Fruit fly (Drosophila melanogaster): ENCODE results near the gene Vps45.

The Vps45 gene

DNA sequence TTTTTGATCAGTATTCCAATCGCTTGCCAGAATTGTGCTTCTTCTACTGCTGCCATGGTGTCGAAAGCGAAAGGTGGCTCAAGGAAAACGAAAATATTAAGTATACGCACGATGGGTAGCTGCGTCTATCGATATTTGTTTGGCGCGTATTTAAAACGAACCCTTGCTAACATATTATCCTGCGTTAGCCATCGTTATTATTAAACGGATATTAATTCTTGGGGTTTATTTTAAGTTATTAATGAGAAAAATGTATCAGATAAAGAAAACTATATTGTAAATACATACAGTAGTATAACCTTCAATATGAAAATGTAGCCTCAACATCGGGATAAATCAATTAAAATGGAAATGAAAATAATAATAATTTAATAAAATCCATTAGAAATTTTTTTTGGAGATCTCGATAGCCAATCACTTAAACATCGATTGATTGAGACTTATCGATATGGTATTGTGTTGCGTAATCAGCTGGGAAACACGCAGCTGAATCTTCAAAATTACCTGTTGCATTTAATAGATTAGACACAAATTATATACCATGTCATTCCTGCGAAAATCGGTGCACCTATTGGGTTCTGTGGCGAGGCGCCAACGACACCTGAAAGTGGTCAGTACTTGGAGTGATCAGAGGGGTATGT lies 8.3 kb upstream of the Vps45 start, which contains the start of the genes CG9386 and BckdhA (continued):
- TF ChIP-seq CG6765 (GFP tag; optimal IDR thresholded peaks at IDR 0.05): peak; percentile 27
- TF ChIP-seq CG12236 (GFP tag; optimal IDR thresholded peaks at IDR 0.05): no peak
- no peak for TF ChIP-seq Usf (GFP tag; optimal IDR thresholded peaks at IDR 0.05)
- peak; percentile 21 for TF ChIP-seq HmgZ (tag; optimal IDR thresholded peaks at IDR 0.05)
- no peak for TF ChIP-seq Lim3 (GFP tag; IDR thresholded peaks at IDR 0.05)
- TF ChIP-seq Nf-YA (GFP tag; IDR thresholded peaks at IDR 0.05): no peak
- TF ChIP-seq br (optimal IDR thresholded peaks at IDR 0.05): no peak
- no peak for TF ChIP-seq ro (GFP tag; IDR thresholded peaks at IDR 0.05)
- peak; percentile 42 for TF ChIP-seq CG10147 (GFP tag; optimal IDR thresholded peaks at IDR 0.05)
- peak; percentile 49 for TF ChIP-seq scrt (GFP tag; optimal IDR thresholded peaks at IDR 0.05)
- peak; percentile 81 for TF ChIP-seq CG2120 (GFP tag; optimal IDR thresholded peaks at IDR 0.05)
- peak; percentile 70 for TF ChIP-seq Dref (GFP tag; IDR thresholded peaks at IDR 0.05)
- peak; percentile 34 for TF ChIP-seq pnt (GFP tag; optimal IDR thresholded peaks at IDR 0.05)
- TF ChIP-seq fru (optimal IDR thresholded peaks at IDR 0.05): no peak
- TF ChIP-seq ham (GFP tag; IDR thresholded peaks at IDR 0.05): no peak
- peak in 1 of 2 experiments; percentile 76 for TF ChIP-seq crp (GFP tag; optimal IDR thresholded peaks at IDR 0.05)
- no peak for TF ChIP-seq Hey (tag; optimal IDR thresholded peaks at IDR 0.05)
- TF ChIP-seq amos (GFP tag; IDR thresholded peaks at IDR 0.05; ENCODE audit: partially characterized antibody): peak; percentile 67; the same call in 1 of the 2 replicates
- peak; percentile 70 for TF ChIP-seq CG16813 (GFP tag; IDR thresholded peaks at IDR 0.05; ENCODE audit: partially characterized antibody)
- peak; percentile 41; the same call in 1 of the 2 replicates for TF ChIP-seq bbx (GFP tag; IDR thresholded peaks at IDR 0.05; ENCODE audit: partially characterized antibody)
- TF ChIP-seq CG16863 (GFP tag; optimal IDR thresholded peaks at IDR 0.05): peak; percentile 5
- TF ChIP-seq sd (tag; optimal IDR thresholded peaks at IDR 0.05): peak; percentile 6
- TF ChIP-seq CG4730 (GFP tag; IDR thresholded peaks at IDR 0.05): no peak
- peak; percentile 52 for TF ChIP-seq CG17186 (GFP tag; optimal IDR thresholded peaks at IDR 0.05)
- TF ChIP-seq nau (GFP tag; optimal IDR thresholded peaks at IDR 0.05): no peak
- TF ChIP-seq CG8281 (tag; optimal IDR thresholded peaks at IDR 0.05): no peak
- TF ChIP-seq CG10321 (GFP tag; IDR thresholded peaks at IDR 0.05): no peak
- no peak for TF ChIP-seq yki (optimal IDR thresholded peaks at IDR 0.05)
- no peak for TF ChIP-seq CG2875 (GFP tag; optimal IDR thresholded peaks at IDR 0.05)
- TF ChIP-seq salm (tag; optimal IDR thresholded peaks at IDR 0.05): no peak
- no peak for TF ChIP-seq TFAM (GFP tag; optimal IDR thresholded peaks at IDR 0.05)
- TF ChIP-seq Ravus (GFP tag; IDR thresholded peaks at IDR 0.05): no peak
- peak; percentile 18 for TF ChIP-seq tx (GFP tag; optimal IDR thresholded peaks at IDR 0.05)
- peak; percentile 42 for TF ChIP-seq Fer3 (tag; optimal IDR thresholded peaks at IDR 0.05)
- TF ChIP-seq CG3847 (GFP tag; IDR thresholded peaks at IDR 0.05): no peak
- no peak for TF ChIP-seq exex (tag; optimal IDR thresholded peaks at IDR 0.05)
- peak; percentile 61 for TF ChIP-seq chn (GFP tag; optimal IDR thresholded peaks at IDR 0.05)
- TF ChIP-seq Dbx (GFP tag; IDR thresholded peaks at IDR 0.05): peak; percentile 53; the same call in 2 of the 3 replicates
- peak; percentile 13 for TF ChIP-seq Atf-2 (GFP tag; optimal IDR thresholded peaks at IDR 0.05)
- TF ChIP-seq CG2678 (tag; optimal IDR thresholded peaks at IDR 0.05): peak; percentile 63
- TF ChIP-seq unc-4 (GFP tag; IDR thresholded peaks at IDR 0.05; ENCODE audit: partially characterized antibody): peak; percentile 73
- no peak for TF ChIP-seq CG7357 (GFP tag; IDR thresholded peaks at IDR 0.05)
- TF ChIP-seq ranshi (GFP tag; IDR thresholded peaks at IDR 0.05): 0 out of 2 replicates have a peak, but pooled peaks have one; percentile 26
- no peak for TF ChIP-seq Sox100B (GFP tag; optimal IDR thresholded peaks at IDR 0.05)
- no peak for TF ChIP-seq Eip74EF (GFP tag; optimal IDR thresholded peaks at IDR 0.05)
- TF ChIP-seq CG3726 (GFP tag; IDR thresholded peaks at IDR 0.05): no peak
- TF ChIP-seq CG30020 (tag; optimal IDR thresholded peaks at IDR 0.05): peak; percentile 26
- no peak for TF ChIP-seq CG2889 (GFP tag; IDR thresholded peaks at IDR 0.05)
- TF ChIP-seq CG34224 (GFP tag; IDR thresholded peaks at IDR 0.05; ENCODE audit: partially characterized antibody): peak; percentile 60
- peak; percentile 69 for TF ChIP-seq Xbp1 (GFP tag; optimal IDR thresholded peaks at IDR 0.05)

Data from whole organism, embryonic.